Fruit fly (Drosophila melanogaster) whole organism: Measurements from ENCODE around the gene rdgC.

Source experiments
- CG8478 ChIP-seq: fragments of >200 bp; optimal IDR thresholded peaks from 2 replicates; lab custom pipeline; 2018; ENCODE audit warnings: inconsistent platforms
- Dll ChIP-seq: fragments of >200 bp; optimal IDR thresholded peaks from 2 replicates; lab custom pipeline; 2017
- pan ChIP-seq: fragments of >200 bp; optimal IDR thresholded peaks from 2 replicates; lab custom pipeline; 2017
- psq ChIP-seq: fragments of >200 bp; optimal IDR thresholded peaks from 2 replicates; lab custom pipeline; 2017

DNA sequence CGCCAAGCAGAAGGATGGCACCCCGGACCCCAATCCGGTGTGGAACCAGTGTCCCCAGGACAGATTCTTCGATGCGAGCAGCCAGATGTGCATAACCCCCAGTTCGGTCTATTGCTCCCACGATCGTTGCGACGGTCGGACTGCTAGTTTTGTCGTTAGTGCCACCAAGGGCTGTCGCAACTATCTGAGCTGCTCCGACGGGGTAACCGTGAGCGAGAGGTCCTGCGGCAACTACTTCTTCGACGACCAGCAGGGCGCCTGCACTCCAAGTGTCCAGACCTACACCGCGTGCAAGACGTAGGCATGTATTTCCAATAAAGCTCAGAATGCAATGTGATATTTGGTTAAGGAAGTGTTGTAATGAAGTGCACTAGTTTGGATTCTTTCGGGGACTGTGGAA, 25.3 kb upstream of the rdgC start:
- TF ChIP-seq pan (lab: Kevin White, UChicago) (no peak), CG8478 (lab: Kevin White, UChicago) (no peak), psq (lab: Kevin White, UChicago) (no peak), Dll (no peak)
